Worm (Caenorhabditis elegans) whole organism, midembryonic: ENCODE measurements around the gene rbm-22.

Experiments
- flt-1 ChIP-seq: fragments of 200-800 bp; sonication (Bioruptor generic); IDR thresholded peaks from 2 replicates; pipeline ENCODE4 v1.3.6; 2022; ENCODE audit warnings: missing genetic modification characterization, missing compliant biosample characterization
- tab-1 ChIP-seq: fragments of 200-800 bp; sonication (Bioruptor generic); IDR thresholded peaks from 2 replicates; pipeline ENCODE4 v1.3.6; 2022; ENCODE audit warnings: missing genetic modification characterization, missing compliant biosample characterization
- ztf-29 ChIP-seq: fragments of 200-800 bp; sonication (Bioruptor generic); IDR thresholded peaks from 2 replicates; pipeline ENCODE4 v1.3.6; 2022; ENCODE audit warnings: missing genetic modification reagents, missing genetic modification characterization, missing compliant biosample characterization

ce11 chrIV:10815950-10816349 is 45.3 kb upstream of the rbm-22 start:
- TF ChIP-seq flt-1 (GFP tag; lab: Robert Waterston, UW) = no peak
- no peak for TF ChIP-seq tab-1 (GFP tag; lab: Robert Waterston, UW)
- TF ChIP-seq ztf-29 (GFP tag; lab: Robert Waterston, UW) = no peak
